Fruit fly (Drosophila melanogaster): Measurements from ENCODE around the gene Rack1.

dm6 chr2L:7868608-7869007 lies 41.5 kb upstream of the Rack1 start:
- TF ChIP-seq usp (GFP tag; optimal IDR thresholded peaks at IDR 0.05) (no peak), CG8478 (optimal IDR thresholded peaks at IDR 0.05) (no peak), pan (optimal IDR thresholded peaks at IDR 0.05) (no peak), Dll (optimal IDR thresholded peaks at IDR 0.05) (no peak), psq (optimal IDR thresholded peaks at IDR 0.05) (no peak), EcR (GFP tag; optimal IDR thresholded peaks at IDR 0.05) (no peak)

All from whole organism.